Fruit fly (Drosophila melanogaster) Kc167 (cell line): ENCODE data around the gene Rrp5.

Experiments used
- Myc ChIP-seq: fragments of >200 bp; optimal IDR thresholded peaks from 2 replicates; lab custom pipeline; 2017; ENCODE audit warnings: missing external identifiers
- Sin3A ChIP-seq: fragments of >200 bp; optimal IDR thresholded peaks from 2 replicates; lab custom pipeline; 2018; ENCODE audit warnings: missing external identifiers
- h ChIP-seq: fragments of >200 bp; optimal IDR thresholded peaks from 3 replicates; lab custom pipeline; 2018; ENCODE audit warnings: missing external identifiers
- insv ChIP-seq: fragments of >200 bp; optimal IDR thresholded peaks from 3 replicates; lab custom pipeline; 2018; ENCODE audit warnings: missing external identifiers
- ttk ChIP-seq: sonication (Bioruptor generic); optimal IDR thresholded peaks from 2 replicates; lab custom pipeline; 2017; ENCODE audit warnings: missing external identifiers

DNA sequence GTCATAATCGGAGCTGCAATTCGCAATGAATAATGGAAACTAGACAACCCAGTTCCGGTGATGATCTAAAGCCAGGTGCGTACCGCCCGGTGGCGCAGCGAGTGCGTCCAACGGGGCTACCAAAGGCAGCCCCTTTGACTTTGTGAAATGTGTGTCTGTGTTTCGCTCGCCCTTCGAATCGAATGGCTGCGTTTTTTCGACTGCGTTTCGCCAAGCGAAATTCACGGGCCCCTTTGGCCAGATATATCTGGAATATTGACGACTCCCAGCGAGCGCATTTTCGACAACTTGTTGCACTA lies 14.1 kb downstream of the Rrp5 start:
- TF ChIP-seq Sin3A (lab: Kevin White, UChicago): no peak
- no peak for TF ChIP-seq ttk
- TF ChIP-seq insv: no peak
- TF ChIP-seq Myc: no peak
- TF ChIP-seq h (lab: Kevin White, UChicago): no peak
